Worm (Caenorhabditis elegans) whole organism, young adult: ENCODE results near the gene F49H6.8.
A peak's percentile ranks its signal among the peaks of the same experiment; 100 is the strongest.

ENCODE experiments used
- C17E4.6 ChIP-seq: fragments of 200-800 bp; sonication (Bioruptor generic); IDR thresholded peaks from 2 replicates; pipeline ENCODE4 v1.3.6; 2022; ENCODE audit warnings: missing genetic modification reagents, missing genetic modification characterization, missing compliant biosample characterization
- F37B4.10 ChIP-seq: fragments of 200-800 bp; sonication (Bioruptor generic); IDR thresholded peaks from 2 replicates; pipeline ENCODE4 v1.3.6; 2022; ENCODE audit warnings: missing genetic modification characterization, missing compliant biosample characterization
- F52B5.7 ChIP-seq: sonication (generic microtip); optimal IDR thresholded peaks from 2 replicates; lab custom pipeline; 2016; ENCODE audit warnings: mild to moderate bottlenecking, missing genetic modification characterization, missing compliant biosample characterization
- T07F8.4 ChIP-seq: sonication (generic microtip); optimal IDR thresholded peaks from 2 replicates; lab custom pipeline; 2016; ENCODE audit warnings: mild to moderate bottlenecking, missing genetic modification characterization, moderate library complexity, missing compliant biosample characterization
- Y67H2A.10 ChIP-seq: fragments of 200-800 bp; sonication (Bioruptor generic); conservative IDR thresholded peaks from 2 replicates; pipeline ENCODE4 v1.3.6; 2022; ENCODE audit warnings: missing genetic modification reagents, missing genetic modification characterization, missing compliant biosample characterization
- ama-1 ChIP-seq, 3 experiments: fragments of 150-350 bp in 1 of 3; sonication (generic microtip) in 2 of 3; optimal IDR thresholded peaks; 2 replicates each; lab custom pipeline; 2014 to 2018; ENCODE audit warnings: missing biosample characterization in 2 of 3, missing genetic modification characterization in 2 of 3, missing genetic modification reagents in 2 of 3
- aptf-2 ChIP-seq: fragments of 200-800 bp; sonication (Bioruptor generic); conservative IDR thresholded peaks from 2 replicates; pipeline ENCODE4 v1.3.6; 2022; ENCODE audit warnings: missing genetic modification reagents, missing genetic modification characterization, missing compliant biosample characterization
- atf-7 ChIP-seq: sonication (generic microtip); optimal IDR thresholded peaks from 2 replicates; lab custom pipeline; 2017; ENCODE audit warnings: mild to moderate bottlenecking, missing genetic modification characterization, missing compliant biosample characterization
- attf-5 ChIP-seq: fragments of 200-800 bp; sonication (Bioruptor generic); optimal IDR thresholded peaks from 2 replicates; lab custom pipeline; 2018; ENCODE audit warnings: mild to moderate bottlenecking, missing genetic modification characterization, missing compliant biosample characterization
- ceh-40 ChIP-seq: fragments of 200-800 bp; sonication (Bioruptor generic); IDR thresholded peaks from 2 replicates; pipeline ENCODE4 v1.3.6; 2022; ENCODE audit warnings: missing genetic modification characterization, missing compliant biosample characterization
- ceh-58 ChIP-seq: fragments of 200-800 bp; sonication (Bioruptor generic); IDR thresholded peaks from 2 replicates; pipeline ENCODE4 v1.3.6; 2022; ENCODE audit warnings: missing genetic modification characterization, missing compliant biosample characterization
- ceh-91 ChIP-seq: fragments of 200-800 bp; sonication (Bioruptor generic); IDR thresholded peaks from 2 replicates; pipeline ENCODE4 v1.3.6; 2022; ENCODE audit warnings: missing genetic modification reagents, missing genetic modification characterization, missing compliant biosample characterization
- chd-7 ChIP-seq: sonication (generic microtip); optimal IDR thresholded peaks from 2 replicates; lab custom pipeline; 2016; ENCODE audit warnings: mild to moderate bottlenecking, missing genetic modification characterization, moderate library complexity, missing compliant biosample characterization
- dox-1 ChIP-seq: fragments of 200-800 bp; sonication (Bioruptor generic); IDR thresholded peaks from 2 replicates; pipeline ENCODE4 v1.3.6; 2022; ENCODE audit warnings: missing genetic modification reagents, missing genetic modification characterization, missing compliant biosample characterization
- dpff-1 ChIP-seq: sonication (generic microtip); optimal IDR thresholded peaks from 2 replicates; lab custom pipeline; 2017; ENCODE audit warnings: mild to moderate bottlenecking, missing genetic modification characterization, missing compliant biosample characterization
- efl-1 ChIP-seq: fragments of 150-350 bp; optimal IDR thresholded peaks from 2 replicates; lab custom pipeline; 2014; ENCODE audit warnings: missing biosample characterization, missing genetic modification reagents, missing genetic modification characterization
- egrh-3 ChIP-seq: fragments of 200-800 bp; sonication (Bioruptor generic); IDR thresholded peaks from 2 replicates; pipeline ENCODE4 v1.3.6; 2022; ENCODE audit warnings: missing genetic modification reagents, missing genetic modification characterization, missing compliant biosample characterization
- ets-4 ChIP-seq: fragments of 200-800 bp; sonication (Bioruptor generic); optimal IDR thresholded peaks from 2 replicates; lab custom pipeline; 2018; ENCODE audit warnings: mild to moderate bottlenecking, missing genetic modification characterization, missing compliant biosample characterization
- fkh-3 ChIP-seq: sonication (generic microtip); optimal IDR thresholded peaks from 2 replicates; lab custom pipeline; 2016; ENCODE audit warnings: mild to moderate bottlenecking, missing genetic modification characterization, missing compliant biosample characterization
- hmg-1.2 ChIP-seq: fragments of 200-800 bp; sonication (Bioruptor generic); IDR thresholded peaks from 2 replicates; pipeline ENCODE4 v1.3.6; 2022; ENCODE audit warnings: missing genetic modification reagents, missing genetic modification characterization, missing compliant biosample characterization
- hsf-1 ChIP-seq: fragments of 200-800 bp; sonication (Bioruptor generic); IDR thresholded peaks from 2 replicates; pipeline ENCODE4 v1.3.6; 2022; ENCODE audit warnings: missing genetic modification reagents, missing genetic modification characterization, missing compliant biosample characterization
- lin-26 ChIP-seq: fragments of 200-800 bp; sonication (Bioruptor generic); IDR thresholded peaks from 2 replicates; pipeline ENCODE4 v1.3.6; 2022; ENCODE audit warnings: missing genetic modification reagents, missing genetic modification characterization, missing compliant biosample characterization
- lin-35 ChIP-seq, 3 experiments: fragments of 150-350 bp in 2 of 3; sonication (generic microtip) in 1 of 3; optimal IDR thresholded peaks; 2 replicates each; lab custom pipeline; 2014 to 2018; ENCODE audit warnings: missing biosample characterization in 3 of 3, missing genetic modification characterization in 3 of 3, missing genetic modification reagents in 3 of 3
- lin-54 ChIP-seq: fragments of 200-800 bp; sonication (Bioruptor generic); optimal IDR thresholded peaks from 2 replicates; lab custom pipeline; 2018; ENCODE audit warnings: mild to moderate bottlenecking, missing genetic modification characterization, missing compliant biosample characterization
- lir-1 ChIP-seq: fragments of 200-800 bp; sonication (Bioruptor generic); conservative IDR thresholded peaks from 2 replicates; pipeline ENCODE4 v1.3.6; 2022; ENCODE audit warnings: missing genetic modification reagents, missing genetic modification characterization, missing compliant biosample characterization
- mcd-1 ChIP-seq: fragments of 200-800 bp; sonication (Bioruptor generic); IDR thresholded peaks from 2 replicates; pipeline ENCODE4 v1.3.6; 2022; ENCODE audit warnings: missing genetic modification reagents, missing genetic modification characterization, missing compliant biosample characterization
- mel-28 ChIP-seq: sonication (generic microtip); optimal IDR thresholded peaks from 2 replicates; lab custom pipeline; 2016; ENCODE audit warnings: borderline replicate concordance, mild to moderate bottlenecking, missing genetic modification characterization, missing compliant biosample characterization
- nhr-179 ChIP-seq: sonication (generic microtip); optimal IDR thresholded peaks from 2 replicates; lab custom pipeline; 2016; ENCODE audit warnings: mild to moderate bottlenecking, missing genetic modification characterization, missing compliant biosample characterization
- nhr-27 ChIP-seq: fragments of 200-800 bp; sonication (Bioruptor generic); optimal IDR thresholded peaks from 2 replicates; lab custom pipeline; 2018; ENCODE audit warnings: mild to moderate bottlenecking, missing genetic modification characterization, moderate library complexity, missing compliant biosample characterization
- nhr-80 ChIP-seq: sonication (generic microtip); optimal IDR thresholded peaks from 2 replicates; lab custom pipeline; 2016; ENCODE audit warnings: missing genetic modification characterization, missing compliant biosample characterization
- rcor-1 ChIP-seq: fragments of 200-800 bp; sonication (Bioruptor generic); IDR thresholded peaks from 2 replicates; pipeline ENCODE4 v1.3.6; 2022; ENCODE audit warnings: missing genetic modification reagents, missing genetic modification characterization, missing compliant biosample characterization
- sdz-38 ChIP-seq: sonication (generic microtip); optimal IDR thresholded peaks from 2 replicates; lab custom pipeline; 2016; ENCODE audit warnings: missing genotype, missing genetic modification characterization, missing compliant biosample characterization
- snpc-1.3 ChIP-seq: sonication (generic microtip); optimal IDR thresholded peaks from 2 replicates; lab custom pipeline; 2017; ENCODE audit warnings: missing genetic modification characterization, mild to moderate bottlenecking, missing compliant biosample characterization, antibody characterized with exemption, moderate library complexity, missing genotype, missing genetic modification reagents; ENCODE audit not compliant: insufficient read depth
- tbp1 ChIP-seq: fragments of 200-800 bp; sonication (Bioruptor generic); optimal IDR thresholded peaks from 2 replicates; lab custom pipeline; 2018; ENCODE audit warnings: mild to moderate bottlenecking, missing genetic modification characterization, missing compliant biosample characterization
- tbx-9 ChIP-seq: sonication (generic microtip); optimal IDR thresholded peaks from 2 replicates; lab custom pipeline; 2016; ENCODE audit warnings: borderline replicate concordance, missing genetic modification characterization, inconsistent platforms, missing compliant biosample characterization
- unc-62 ChIP-seq: fragments of 150-350 bp; optimal IDR thresholded peaks from 2 replicates; lab custom pipeline; 2014; ENCODE audit warnings: missing biosample characterization, missing genetic modification reagents, missing genetic modification characterization
- ztf-3 ChIP-seq: fragments of 200-800 bp; sonication (Bioruptor generic); optimal IDR thresholded peaks from 2 replicates; lab custom pipeline; 2018; ENCODE audit warnings: mild to moderate bottlenecking, missing genetic modification characterization, missing compliant biosample characterization

The F49H6.8 gene

ce11 chrV:17021361-17021760 is 1.1 kb downstream of the F49H6.8 start, which contains the start of gene F49H6.12:
F49H6.12 (minus strand) TSS chrV:17021461.
- TF ChIP-seq ama-1 (optimal IDR thresholded peaks at IDR 0.05; lab: Kevin White, UChicago) (no peak), ama-1 (GFP tag; optimal IDR thresholded peaks at IDR 0.05; lab: Kevin White, UChicago) (no peak), rcor-1 (GFP tag; lab: Robert Waterston, UW) (no peak), nhr-179 (no peak), lir-1 (no peak), egrh-3 (GFP tag; lab: Robert Waterston, UW) (no peak), snpc-1.3 (tag; lab: Kevin White, UChicago) (no peak)
- TF ChIP-seq, all 124 proteins: peak for 0

- TF ChIP-seq chd-7 (tag; lab: Kevin White, UChicago), result no peak
- no peak for TF ChIP-seq tbp1 (GFP tag; lab: Kevin White, UChicago)
- TF ChIP-seq nhr-27 (tag; lab: Kevin White, UChicago), result no peak
- TF ChIP-seq aptf-2 (GFP tag; lab: Robert Waterston, UW), result no peak
- no peak for TF ChIP-seq F37B4.10
- TF ChIP-seq mel-28 (tag; lab: Kevin White, UChicago), result no peak
- TF ChIP-seq ztf-3 (GFP tag; lab: Kevin White, UChicago), result no peak
- no peak for TF ChIP-seq attf-5 (GFP tag; lab: Kevin White, UChicago)
- no peak for TF ChIP-seq efl-1 (GFP tag; lab: Kevin White, UChicago)
- no peak for TF ChIP-seq tbx-9 (tag; lab: Kevin White, UChicago)
- TF ChIP-seq nhr-80 (tag; lab: Kevin White, UChicago), result no peak
- no peak for TF ChIP-seq fkh-3
- no peak for TF ChIP-seq F52B5.7 (tag; lab: Kevin White, UChicago)
- TF ChIP-seq C17E4.6, result no peak
These were observed 2.8 kb downstream of the F49H6.8 start, which contains the start of gene F49H6.17 for ce11 chrV:17019690-17020089. F49H6.17 (plus strand) TSS chrV:17019990.

- TF ChIP-seq dpff-1 (tag; lab: Kevin White, UChicago) (no peak), Y67H2A.10 (GFP tag; lab: Robert Waterston, UW) (no peak), sdz-38 (tag; lab: Kevin White, UChicago) (no peak), ceh-40 (no peak), lin-54 (no peak), lin-26 (no peak), hmg-1.2 (GFP tag; lab: Robert Waterston, UW) (no peak), ceh-58 (GFP tag; lab: Robert Waterston, UW) (no peak)
These were observed 5.7 kb downstream of the F49H6.8 start, which contains the start of gene srh-97 for ce11 chrV:17016787-17017186. srh-97 (plus strand) TSS chrV:17017087.

- TF ChIP-seq nhr-80 (tag; lab: Kevin White, UChicago), result peak; percentile 44
- TF ChIP-seq dox-1 (GFP tag; lab: Robert Waterston, UW), result 0 out of 2 replicates have a peak, but pooled peaks have one; percentile 28
- TF ChIP-seq ets-4, result peak; percentile 20
- no peak for TF ChIP-seq mcd-1 (GFP tag; lab: Robert Waterston, UW)
These were observed 8.4 kb downstream of the F49H6.8 start, which contains the start of gene clc-13 for ce11 chrV:17014050-17014449. clc-13 (plus strand) TSS chrV:17014408.

ce11 chrV:17013232-17013631 is 9.2 kb downstream of the F49H6.8 start, which contains the start of gene clec-241:
clec-241 (minus strand) TSS chrV:17013332.
- TF ChIP-seq snpc-1.3 (tag; lab: Kevin White, UChicago) (no peak), lin-35 (GFP tag; optimal IDR thresholded peaks at IDR 0.05; lab: Kevin White, UChicago) (no peak), T07F8.4 (tag; lab: Kevin White, UChicago) (no peak), hsf-1 (GFP tag; lab: Robert Waterston, UW) (no peak), atf-7 (tag; lab: Kevin White, UChicago) (no peak), unc-62 (GFP tag; lab: Kevin White, UChicago) (no peak), Y67H2A.10 (GFP tag; lab: Robert Waterston, UW) (no peak), ceh-91 (GFP tag; lab: Robert Waterston, UW) (no peak)
